Worm (Caenorhabditis elegans) whole organism, L3 larva: ENCODE measurements around the gene C50F7.5.

Experiments used
- R02D3.7 ChIP-seq: fragments of 150-350 bp; optimal IDR thresholded peaks from 2 replicates; lab custom pipeline; 2014; ENCODE audit warnings: missing biosample characterization, missing genetic modification characterization
- aly-2 ChIP-seq: fragments of 150-350 bp; optimal IDR thresholded peaks from 2 replicates; lab custom pipeline; 2014; ENCODE audit warnings: missing biosample characterization, missing genetic modification characterization
- ama-1 ChIP-seq: fragments of 150-350 bp; optimal IDR thresholded peaks from 2 replicates; lab custom pipeline; 2018
- ceh-16 ChIP-seq: sonication (generic microtip); optimal IDR thresholded peaks from 2 replicates; lab custom pipeline; 2017; ENCODE audit warnings: missing biosample characterization, missing genetic modification characterization
- ceh-82 ChIP-seq: fragments of 150-350 bp; optimal IDR thresholded peaks from 2 replicates; lab custom pipeline; 2014; ENCODE audit warnings: missing biosample characterization, missing genetic modification characterization
- ceh-9 ChIP-seq: sonication (generic microtip); optimal IDR thresholded peaks from 2 replicates; lab custom pipeline; 2018; ENCODE audit warnings: missing biosample characterization, missing genetic modification characterization
- daf-12 ChIP-seq: fragments of 150-350 bp; optimal IDR thresholded peaks from 2 replicates; lab custom pipeline; 2014; ENCODE audit warnings: missing biosample characterization, missing genetic modification reagents, missing genetic modification characterization
- egl-5 ChIP-seq: fragments of 150-350 bp; optimal IDR thresholded peaks from 2 replicates; lab custom pipeline; 2017; ENCODE audit warnings: missing biosample characterization, missing genetic modification reagents, missing genetic modification characterization, inconsistent platforms
- elt-1 ChIP-seq: fragments of 150-350 bp; optimal IDR thresholded peaks from 2 replicates; lab custom pipeline; 2014; ENCODE audit warnings: missing biosample characterization, missing genetic modification characterization
- elt-2 ChIP-seq: sonication (generic microtip); optimal IDR thresholded peaks from 2 replicates; lab custom pipeline; 2016; ENCODE audit warnings: missing genetic modification reagents, mild to moderate bottlenecking, missing genetic modification characterization, missing compliant biosample characterization
- fkh-2 ChIP-seq: fragments of 150-350 bp; optimal IDR thresholded peaks from 2 replicates; lab custom pipeline; 2014; ENCODE audit warnings: missing biosample characterization, missing genetic modification reagents, missing genetic modification characterization
- fos-1 ChIP-seq: fragments of 150-350 bp; optimal IDR thresholded peaks from 2 replicates; lab custom pipeline; 2014; ENCODE audit warnings: missing biosample characterization, missing genetic modification characterization
- hmg-11 ChIP-seq: sonication (generic microtip); optimal IDR thresholded peaks from 2 replicates; lab custom pipeline; 2016; ENCODE audit warnings: missing genetic modification characterization, missing compliant biosample characterization
- lin-15B ChIP-seq: fragments of 150-350 bp; optimal IDR thresholded peaks from 2 replicates; lab custom pipeline; 2014; ENCODE audit warnings: missing biosample characterization, missing genetic modification characterization
- lin-39 ChIP-seq: fragments of 150-350 bp; optimal IDR thresholded peaks from 2 replicates; lab custom pipeline; 2018; ENCODE audit warnings: missing biosample characterization, missing genetic modification reagents, missing genetic modification characterization
- lsy-12 ChIP-seq: sonication (generic microtip); optimal IDR thresholded peaks from 2 replicates; lab custom pipeline; 2016; ENCODE audit warnings: mild to moderate bottlenecking, missing genetic modification characterization, missing compliant biosample characterization
- mdl-1 ChIP-seq: fragments of 150-350 bp; optimal IDR thresholded peaks from 2 replicates; lab custom pipeline; 2014; ENCODE audit warnings: missing biosample characterization, missing genetic modification characterization
- mml-1 ChIP-seq: fragments of 150-350 bp; sonication (generic microtip); optimal IDR thresholded peaks from 3 replicates; lab custom pipeline; 2014; ENCODE audit warnings: missing biosample characterization, missing genetic modification characterization
- nhr-12 ChIP-seq: fragments of 150-350 bp; optimal IDR thresholded peaks from 2 replicates; lab custom pipeline; 2014; ENCODE audit warnings: missing biosample characterization, missing genetic modification characterization
- nhr-23 ChIP-seq: fragments of 150-350 bp; optimal IDR thresholded peaks from 2 replicates; lab custom pipeline; 2014; ENCODE audit warnings: missing biosample characterization, missing genetic modification reagents, missing genetic modification characterization
- nhr-237 ChIP-seq: fragments of 150-350 bp; optimal IDR thresholded peaks from 2 replicates; lab custom pipeline; 2014; ENCODE audit warnings: missing biosample characterization, missing genetic modification characterization
- nhr-28 ChIP-seq: fragments of 150-350 bp; optimal IDR thresholded peaks from 2 replicates; lab custom pipeline; 2014; ENCODE audit warnings: missing biosample characterization, missing genetic modification characterization
- nhr-43 ChIP-seq: sonication (generic microtip); optimal IDR thresholded peaks from 2 replicates; lab custom pipeline; 2016; ENCODE audit warnings: mild to moderate bottlenecking, missing genetic modification characterization, missing compliant biosample characterization; ENCODE audit not compliant: poor library complexity, severe bottlenecking
- nhr-67 ChIP-seq: fragments of 150-350 bp; optimal IDR thresholded peaks from 2 replicates; lab custom pipeline; 2014; ENCODE audit warnings: missing biosample characterization, missing genetic modification characterization
- nhr-77 ChIP-seq: fragments of 150-350 bp; optimal IDR thresholded peaks from 2 replicates; lab custom pipeline; 2014; ENCODE audit warnings: missing biosample characterization, missing genetic modification characterization
- pha-4 ChIP-seq: fragments of 150-350 bp; optimal IDR thresholded peaks from 2 replicates; lab custom pipeline; 2014; ENCODE audit warnings: missing biosample characterization, missing genetic modification reagents, missing genetic modification characterization
- pqm-1 ChIP-seq: fragments of 150-350 bp; optimal IDR thresholded peaks from 2 replicates; lab custom pipeline; 2017; ENCODE audit warnings: missing biosample characterization, missing genetic modification characterization, inconsistent platforms
- sea-2 ChIP-seq: fragments of 150-350 bp; sonication (generic microtip); optimal IDR thresholded peaks from 4 replicates; lab custom pipeline; 2014; ENCODE audit warnings: missing biosample characterization, missing genetic modification reagents, missing genetic modification characterization
- skn-1 ChIP-seq: fragments of 150-350 bp; optimal IDR thresholded peaks from 2 replicates; lab custom pipeline; 2014; ENCODE audit warnings: missing biosample characterization, missing genetic modification characterization
- snpc-4 ChIP-seq: fragments of 150-350 bp; optimal IDR thresholded peaks from 2 replicates; lab custom pipeline; 2014; ENCODE audit warnings: missing biosample characterization, missing genetic modification characterization
- tbx-2 ChIP-seq: sonication (generic microtip); optimal IDR thresholded peaks from 2 replicates; lab custom pipeline; 2016; ENCODE audit warnings: mild to moderate bottlenecking, missing genetic modification characterization, missing compliant biosample characterization
- unc-39 ChIP-seq: sonication (generic microtip); optimal IDR thresholded peaks from 4 replicates; lab custom pipeline; 2017; ENCODE audit warnings: missing biosample characterization, missing genetic modification characterization
- ztf-11 ChIP-seq: fragments of 150-350 bp; optimal IDR thresholded peaks from 2 replicates; lab custom pipeline; 2014; ENCODE audit warnings: missing biosample characterization, missing genetic modification characterization

Gene C50F7.5

ce11 chrIV:7757245-7757644 lies 30.7 kb downstream of the C50F7.5 start, which contains the start of gene C46A5.4:
C46A5.4 (minus strand) TSS chrIV:7757345.
- TF ChIP-seq nhr-67, result no peak

DNA sequence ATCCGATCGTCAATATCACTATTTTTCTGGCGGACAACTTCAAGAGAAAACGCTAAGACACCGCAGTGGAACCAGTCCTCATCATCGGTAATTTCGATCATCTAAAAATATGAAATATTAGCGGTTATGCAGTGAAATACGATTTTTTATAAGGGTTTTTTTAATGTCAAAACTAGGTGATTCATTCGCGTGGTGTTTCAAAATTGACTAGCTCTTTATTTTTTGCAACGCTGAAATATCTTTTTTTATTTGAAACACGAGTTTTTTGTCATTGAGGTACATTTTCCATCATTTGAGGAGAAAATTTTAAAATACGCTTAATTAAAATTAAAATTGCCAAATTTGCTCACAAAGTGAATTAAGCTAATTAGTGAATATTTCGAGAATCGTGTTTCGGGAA lies 33.0 kb downstream of the C50F7.5 start, which contains the start of gene dsb-3:
Gene dsb-3, minus strand, starts transcription at position 101 of the 400 bp plus-strand sequence.
- TF ChIP-seq egl-5 (tag; lab: Kevin White, UChicago), result no peak
- no peak for TF ChIP-seq ama-1 (lab: Kevin White, UChicago)
- no peak for TF ChIP-seq elt-1 (tag; lab: Kevin White, UChicago)
- no peak for TF ChIP-seq skn-1
- no peak for TF ChIP-seq R02D3.7
- no peak for TF ChIP-seq ceh-9 (tag; lab: Kevin White, UChicago)
- TF ChIP-seq lsy-12 (tag; lab: Kevin White, UChicago), result no peak
- TF ChIP-seq nhr-237, result no peak
- TF ChIP-seq hmg-11 (tag; lab: Kevin White, UChicago), result no peak
- no peak for TF ChIP-seq sea-2
- TF ChIP-seq nhr-77 (tag; lab: Kevin White, UChicago), result no peak
- no peak for TF ChIP-seq mdl-1 (tag; lab: Kevin White, UChicago)
- no peak for TF ChIP-seq elt-2 (tag; lab: Kevin White, UChicago)
- no peak for TF ChIP-seq pqm-1 (tag; lab: Kevin White, UChicago)
- TF ChIP-seq nhr-12 (tag; lab: Kevin White, UChicago), result no peak
- no peak for TF ChIP-seq nhr-28 (tag; lab: Kevin White, UChicago)
- no peak for TF ChIP-seq mml-1 (tag; lab: Kevin White, UChicago)

DNA sequence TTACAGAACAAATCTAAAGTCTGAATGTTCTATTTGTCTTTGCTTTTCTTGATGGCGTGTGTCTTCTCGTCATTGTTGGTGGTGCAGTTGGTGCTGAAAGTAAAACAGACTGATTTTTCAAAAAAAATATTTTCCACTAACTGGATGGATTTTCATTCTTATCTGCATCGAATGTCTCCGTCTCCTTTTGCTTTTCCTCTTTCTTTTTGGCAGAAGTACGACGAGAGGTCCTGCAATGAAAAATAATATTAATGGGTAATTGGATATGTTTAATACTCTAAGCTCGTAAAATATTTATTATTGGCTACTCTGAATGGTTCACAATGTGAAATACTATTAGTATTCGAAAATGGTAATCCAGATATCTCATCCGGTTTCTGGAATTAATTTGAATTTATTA lies 33.6 kb downstream of the C50F7.5 start, which contains the start of gene del-7:
Gene del-7, plus strand, starts transcription at position 301 of the 400 bp plus-strand sequence.
- no peak for TF ChIP-seq nhr-77 (tag; lab: Kevin White, UChicago)

DNA sequence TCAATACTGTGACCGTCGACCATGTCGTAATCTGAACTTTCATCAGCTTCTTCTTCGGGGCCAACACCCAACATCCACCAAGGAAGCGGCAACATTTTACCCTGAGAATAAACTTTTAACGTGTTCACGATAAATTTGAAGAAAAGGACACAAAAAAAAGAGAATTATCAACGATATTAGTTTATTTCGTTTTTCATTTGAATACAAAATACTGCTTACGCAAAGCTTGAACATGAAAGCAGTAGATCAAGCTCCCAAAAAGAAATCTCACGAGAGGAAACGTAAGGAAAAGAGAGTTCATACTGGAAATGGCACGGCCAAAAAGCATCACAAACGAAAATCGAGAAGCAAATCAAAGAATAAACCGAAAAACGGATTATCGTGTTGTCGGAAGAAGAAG lies 37.2 kb downstream of the C50F7.5 start, which contains the start of the genes C46A5.6 and C46A5.1:
Gene C46A5.6, minus strand, starts transcription at position 101 of the 400 bp plus-strand sequence.
Gene C46A5.1, plus strand, starts transcription at position 184 of the 400 bp plus-strand sequence.
- no peak for TF ChIP-seq ceh-16 (tag; lab: Kevin White, UChicago)
- TF ChIP-seq unc-39 (tag; lab: Kevin White, UChicago), result no peak
- TF ChIP-seq fkh-2 (tag; lab: Kevin White, UChicago), result no peak
- no peak for TF ChIP-seq nhr-43
- no peak for TF ChIP-seq lin-15B (tag; lab: Kevin White, UChicago)

DNA sequence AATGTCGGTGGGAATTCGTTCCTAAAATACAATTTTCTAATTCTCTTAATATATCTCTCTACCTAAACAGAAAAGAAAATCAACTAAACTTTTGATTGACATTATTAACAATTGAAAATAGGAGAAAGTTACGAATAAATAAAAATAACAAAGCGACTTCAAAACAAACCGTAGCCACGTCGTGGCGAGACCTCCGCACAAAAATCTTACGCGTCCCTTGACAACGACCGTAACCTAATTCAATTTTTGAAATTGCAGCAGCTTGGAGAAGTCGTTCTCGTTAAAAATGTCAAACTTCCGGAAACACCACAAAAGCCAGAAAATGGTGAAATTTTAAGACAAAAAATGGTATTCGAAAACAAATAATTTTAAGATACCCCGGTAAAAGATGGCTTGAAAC lies 37.8 kb downstream of the C50F7.5 start:
- TF ChIP-seq fos-1 (tag; lab: Kevin White, UChicago), result no peak

DNA sequence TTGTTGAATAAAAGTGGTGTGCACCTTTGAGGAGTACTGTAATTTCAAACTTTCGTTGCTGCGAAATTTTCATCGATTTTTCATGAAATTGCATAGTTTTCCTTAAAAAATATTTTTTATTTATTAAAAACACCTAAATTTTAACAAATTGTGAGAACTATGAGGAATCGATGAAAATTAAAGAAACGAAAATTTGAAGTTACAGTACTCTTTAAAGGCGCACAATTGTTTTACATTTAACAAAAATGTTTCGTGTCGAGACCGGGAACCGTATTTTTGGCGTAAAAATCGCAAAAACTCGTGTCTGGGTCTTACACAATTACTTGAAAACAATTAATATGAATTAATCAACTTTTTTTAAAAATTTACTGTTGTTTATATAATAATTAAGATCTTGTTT lies 43.6 kb downstream of the C50F7.5 start, which contains the start of gene rdl-1:
Gene rdl-1, minus strand, starts transcription at position 101 of the 400 bp plus-strand sequence.
- TF ChIP-seq tbx-2 (tag; lab: Kevin White, UChicago) (no peak), aly-2 (tag; lab: Kevin White, UChicago) (no peak), lin-15B (tag; lab: Kevin White, UChicago) (no peak), daf-12 (no peak), lin-39 (tag; lab: Kevin White, UChicago) (no peak), mml-1 (tag; lab: Kevin White, UChicago) (no peak), ceh-82 (no peak), snpc-4 (tag; lab: Kevin White, UChicago) (no peak), ztf-11 (tag; lab: Kevin White, UChicago) (no peak), hmg-11 (tag; lab: Kevin White, UChicago) (no peak), mdl-1 (tag; lab: Kevin White, UChicago) (no peak)

ce11 chrIV:7774206-7774605 lies 47.7 kb downstream of the C50F7.5 start, which contains the start of the genes hcf-1 and swd-2.2:
hcf-1 (minus strand) TSS chrIV:7774275.
swd-2.2 (plus strand) TSS chrIV:7774411.
- TF ChIP-seq lin-15B (tag; lab: Kevin White, UChicago) (peak; percentile 75), snpc-4 (tag; lab: Kevin White, UChicago) (peak; percentile 13), elt-2 (tag; lab: Kevin White, UChicago) (peak; percentile 3), nhr-23 (tag; lab: Kevin White, UChicago) (peak; percentile 28), mdl-1 (tag; lab: Kevin White, UChicago) (no peak), ceh-9 (tag; lab: Kevin White, UChicago) (no peak), sea-2 (no peak), R02D3.7 (peak; percentile 5), pha-4 (tag; lab: Kevin White, UChicago) (peak; percentile 72)
